Fruit fly (Drosophila melanogaster) S2 (cell line): Measurements from ENCODE around the gene CG8891.

ENCODE experiments used
- CG8478 ChIP-seq: fragments of >200 bp; optimal IDR thresholded peaks from 2 replicates; lab custom pipeline; 2018
- CTCF ChIP-seq, 2 experiments: fragments of >200 bp; optimal IDR thresholded peaks; 2 replicates each; lab custom pipeline; 2018

- TF ChIP-seq CG8478 (lab: Kevin White, UChicago) (no peak), CTCF (optimal IDR thresholded peaks at IDR 0.05; lab: Kevin White, UChicago) (no peak)
Observed at dm6 chr2L:4995010-4995836, 16.0 kb upstream of the CG8891 start.
